Fruit fly (Drosophila melanogaster) whole organism, embryonic: ENCODE results near the gene Qsox2.
A peak's percentile ranks its signal among the peaks of the same experiment; 100 is the strongest.

Source experiments
- Awh ChIP-seq: fragments of 200-800 bp; sonication (Bioruptor generic); IDR thresholded peaks from 2 replicates; pipeline ENCODE4, ENCODE4 v1.3.6; 2022; ENCODE audit warnings: missing biosample characterization, missing genetic modification characterization
- CG10147 ChIP-seq: fragments of 200-800 bp; sonication (Bioruptor generic); optimal IDR thresholded peaks from 2 replicates; lab custom pipeline; 2019; ENCODE audit warnings: missing biosample characterization, mild to moderate bottlenecking, missing genetic modification characterization, moderate library complexity
- CG10431 ChIP-seq: fragments of 200-800 bp; sonication (Bioruptor generic); optimal IDR thresholded peaks from 3 replicates; lab custom pipeline; 2018; ENCODE audit warnings: missing biosample characterization, mild to moderate bottlenecking, missing genetic modification characterization
- CG11723 ChIP-seq: fragments of 200-800 bp; sonication (Bioruptor generic); optimal IDR thresholded peaks from 2 replicates; lab custom pipeline; 2017; ENCODE audit warnings: missing biosample characterization, mild to moderate bottlenecking, missing genetic modification characterization
- CG13287 ChIP-seq: fragments of 200-800 bp; sonication (Bioruptor generic); IDR thresholded peaks from 2 replicates; pipeline ENCODE4 v1.3.6; 2022; ENCODE audit warnings: missing biosample characterization, missing genetic modification characterization; ENCODE audit not compliant: partially characterized antibody
- CG14441 ChIP-seq: fragments of 200-800 bp; sonication (Bioruptor generic); IDR thresholded peaks from 2 replicates; pipeline ENCODE4 v1.3.6; 2022; ENCODE audit warnings: missing biosample characterization, missing genetic modification characterization
- CG14965 ChIP-seq: fragments of 200-800 bp; sonication (Bioruptor generic); optimal IDR thresholded peaks from 2 replicates; lab custom pipeline; 2016; ENCODE audit warnings: missing biosample characterization, missing genetic modification characterization, borderline replicate concordance
- CG15514 ChIP-seq: fragments of 200-800 bp; sonication (Bioruptor generic); optimal IDR thresholded peaks from 3 replicates; lab custom pipeline; 2017; ENCODE audit warnings: missing biosample characterization, missing genetic modification characterization, mild to moderate bottlenecking, moderate library complexity, missing genetic modification reagents
- CG15696 ChIP-seq: fragments of 200-800 bp; sonication (Bioruptor generic); optimal IDR thresholded peaks from 2 replicates; lab custom pipeline; 2019; ENCODE audit warnings: missing biosample characterization, mild to moderate bottlenecking, missing genetic modification characterization, moderate library complexity
- CG16863 ChIP-seq: fragments of 200-800 bp; sonication (Bioruptor generic); optimal IDR thresholded peaks from 3 replicates; lab custom pipeline; 2016; ENCODE audit warnings: missing biosample characterization, missing genetic modification characterization
- CG18262 ChIP-seq: fragments of 200-800 bp; optimal IDR thresholded peaks from 3 replicates; lab custom pipeline; 2019; ENCODE audit warnings: missing biosample characterization, mild to moderate bottlenecking, missing genetic modification characterization, moderate library complexity
- CG3847 ChIP-seq: fragments of 200-800 bp; sonication (Bioruptor generic); IDR thresholded peaks from 2 replicates; pipeline ENCODE4 v1.3.6; 2022; ENCODE audit warnings: missing biosample characterization, missing genetic modification characterization
- CG4282 ChIP-seq: fragments of 200-800 bp; sonication (Bioruptor generic); optimal IDR thresholded peaks from 2 replicates; lab custom pipeline; 2016; ENCODE audit warnings: missing biosample characterization, missing genetic modification characterization
- CG4328 ChIP-seq: fragments of 200-800 bp; sonication (Bioruptor generic); optimal IDR thresholded peaks from 3 replicates; lab custom pipeline; 2017; ENCODE audit warnings: missing biosample characterization, missing genetic modification reagents, missing genetic modification characterization
- CG4360 ChIP-seq: fragments of 200-800 bp; sonication (Bioruptor generic); IDR thresholded peaks from 2 replicates; pipeline ENCODE4 v1.3.6; 2022; ENCODE audit warnings: missing biosample characterization, missing genetic modification characterization
- CG7987 ChIP-seq: fragments of 200-800 bp; sonication (Bioruptor generic); optimal IDR thresholded peaks from 2 replicates; lab custom pipeline; 2018; ENCODE audit warnings: missing biosample characterization, mild to moderate bottlenecking, missing genetic modification characterization, moderate library complexity
- CoRest ChIP-seq: fragments of 200-800 bp; sonication (Bioruptor generic); optimal IDR thresholded peaks from 3 replicates; lab custom pipeline; 2018; ENCODE audit warnings: missing biosample characterization, mild to moderate bottlenecking, missing genetic modification characterization, moderate library complexity
- Drgx ChIP-seq: fragments of 200-800 bp; sonication (Bioruptor generic); IDR thresholded peaks from 2 replicates; pipeline ENCODE4 v1.3.6; 2022; ENCODE audit warnings: missing biosample characterization, missing genetic modification characterization
- HLH3B ChIP-seq: fragments of 200-800 bp; sonication (Bioruptor generic); IDR thresholded peaks from 2 replicates; pipeline ENCODE4 v1.3.6; 2022; ENCODE audit warnings: missing biosample characterization, missing genetic modification characterization
- HLH4C ChIP-seq: fragments of 200-800 bp; sonication (Bioruptor generic); IDR thresholded peaks from 3 replicates; pipeline ENCODE4 v1.3.6; 2022; ENCODE audit warnings: missing biosample characterization, missing genetic modification characterization; ENCODE audit not compliant: partially characterized antibody
- HmgD ChIP-seq: fragments of 200-800 bp; sonication (Bioruptor generic); optimal IDR thresholded peaks from 3 replicates; lab custom pipeline; 2016; ENCODE audit warnings: missing biosample characterization, missing genetic modification characterization
- Myb ChIP-seq: fragments of 200-800 bp; sonication (Bioruptor generic); optimal IDR thresholded peaks from 2 replicates; lab custom pipeline; 2016; ENCODE audit warnings: missing biosample characterization, missing genetic modification characterization
- Nf-YB ChIP-seq: fragments of 200-800 bp; sonication (Bioruptor generic); optimal IDR thresholded peaks from 3 replicates; lab custom pipeline; 2019; ENCODE audit warnings: missing biosample characterization, mild to moderate bottlenecking, missing genetic modification characterization, moderate library complexity
- Oli ChIP-seq: fragments of 200-800 bp; sonication (Bioruptor generic); optimal IDR thresholded peaks from 2 replicates; lab custom pipeline; 2018; ENCODE audit warnings: missing biosample characterization, mild to moderate bottlenecking, missing genetic modification characterization, moderate library complexity
- Poxn ChIP-seq: fragments of 200-800 bp; sonication (Bioruptor generic); IDR thresholded peaks from 2 replicates; pipeline ENCODE4 v1.3.6; 2022; ENCODE audit warnings: missing biosample characterization, missing genetic modification characterization
- Rx ChIP-seq: fragments of 200-800 bp; sonication (Bioruptor generic); IDR thresholded peaks from 2 replicates; pipeline ENCODE4 v1.3.6; 2022; ENCODE audit warnings: missing biosample characterization, missing genetic modification characterization
- Side ChIP-seq: fragments of 200-800 bp; sonication (Bioruptor generic); optimal IDR thresholded peaks from 2 replicates; lab custom pipeline; 2016; ENCODE audit warnings: missing biosample characterization, missing genetic modification characterization
- Six4 ChIP-seq: fragments of 200-800 bp; sonication (Bioruptor generic); optimal IDR thresholded peaks from 2 replicates; lab custom pipeline; 2016; ENCODE audit warnings: missing biosample characterization, missing genetic modification characterization
- Ssrp ChIP-seq: fragments of 200-800 bp; sonication (Bioruptor generic); optimal IDR thresholded peaks from 2 replicates; lab custom pipeline; 2018; ENCODE audit warnings: missing biosample characterization, mild to moderate bottlenecking, missing genetic modification characterization, moderate library complexity
- Tbp ChIP-seq: fragments of >200 bp; optimal IDR thresholded peaks from 2 replicates; lab custom pipeline; 2018; ENCODE audit warnings: missing biosample characterization, missing genetic modification characterization
- Vsx1 ChIP-seq: fragments of 200-800 bp; sonication (Bioruptor generic); optimal IDR thresholded peaks from 2 replicates; lab custom pipeline; 2017; ENCODE audit warnings: missing biosample characterization, mild to moderate bottlenecking, missing genetic modification characterization, missing genetic modification reagents
- aop ChIP-seq: fragments of 200-800 bp; sonication (Bioruptor generic); IDR thresholded peaks from 2 replicates; pipeline ENCODE4 v1.3.6; 2022; ENCODE audit warnings: missing biosample characterization, missing genetic modification characterization
- cg ChIP-seq: fragments of 200-800 bp; sonication (Bioruptor generic); optimal IDR thresholded peaks from 3 replicates; lab custom pipeline; 2019; ENCODE audit warnings: missing biosample characterization, mild to moderate bottlenecking, missing genetic modification characterization, moderate library complexity
- croc ChIP-seq: fragments of 200-800 bp; sonication (Bioruptor generic); conservative IDR thresholded peaks from 3 replicates; pipeline ENCODE4 v1.3.6; 2022; ENCODE audit warnings: missing biosample characterization, missing genetic modification characterization
- dimm ChIP-seq: fragments of 200-800 bp; sonication (Bioruptor generic); IDR thresholded peaks from 2 replicates; pipeline ENCODE4 v1.3.6; 2022; ENCODE audit warnings: missing biosample characterization, missing genetic modification characterization
- ems ChIP-seq: fragments of 200-800 bp; sonication (Bioruptor generic); optimal IDR thresholded peaks from 3 replicates; lab custom pipeline; 2016; ENCODE audit warnings: missing biosample characterization, missing genetic modification characterization
- fd3F ChIP-seq: fragments of 200-800 bp; sonication (Bioruptor generic); optimal IDR thresholded peaks from 2 replicates; lab custom pipeline; 2018; ENCODE audit warnings: missing biosample characterization, mild to moderate bottlenecking, missing genetic modification characterization, moderate library complexity
- gcm2 ChIP-seq: fragments of 200-800 bp; sonication (Bioruptor generic); optimal IDR thresholded peaks from 2 replicates; lab custom pipeline; 2016; ENCODE audit warnings: missing biosample characterization, missing genetic modification characterization
- hb ChIP-seq: fragments of 200-800 bp; sonication (Bioruptor generic); IDR thresholded peaks from 3 replicates; pipeline ENCODE4 v1.3.6; 2022; ENCODE audit warnings: missing biosample characterization, missing genetic modification characterization; ENCODE audit not compliant: partially characterized antibody
- insv ChIP-seq, 2 experiments: fragments of 200-800 bp; sonication (Bioruptor generic); optimal IDR thresholded peaks; 3 replicates each; lab custom pipeline; 2016 to 2018; ENCODE audit warnings: missing biosample characterization in 2 of 2, missing genetic modification characterization in 2 of 2
- maf-S ChIP-seq: fragments of 200-800 bp; sonication (Bioruptor generic); optimal IDR thresholded peaks from 2 replicates; lab custom pipeline; 2016; ENCODE audit warnings: missing biosample characterization, missing genetic modification characterization
- nerfin-2 ChIP-seq: fragments of 200-800 bp; sonication (Bioruptor generic); IDR thresholded peaks from 2 replicates; pipeline ENCODE4 v1.3.6; 2022; ENCODE audit warnings: missing biosample characterization, missing genetic modification characterization; ENCODE audit not compliant: partially characterized antibody
- seq ChIP-seq: fragments of 200-800 bp; sonication (Bioruptor generic); IDR thresholded peaks from 2 replicates; pipeline ENCODE4 v1.3.6; 2022; ENCODE audit warnings: missing biosample characterization, missing genetic modification characterization
- sim ChIP-seq: fragments of 200-800 bp; sonication (Bioruptor generic); IDR thresholded peaks from 2 replicates; pipeline ENCODE4 v1.3.6; 2022; ENCODE audit warnings: missing biosample characterization, missing genetic modification characterization
- slbo ChIP-seq: fragments of 200-800 bp; sonication (Bioruptor generic); IDR thresholded peaks from 2 replicates; pipeline ENCODE4 v1.3.6; 2022; ENCODE audit warnings: missing biosample characterization, missing genetic modification characterization
- slou ChIP-seq: fragments of 200-800 bp; sonication (Bioruptor generic); optimal IDR thresholded peaks from 3 replicates; lab custom pipeline; 2016; ENCODE audit warnings: missing biosample characterization, missing genetic modification characterization
- so ChIP-seq: fragments of 200-800 bp; sonication (Bioruptor generic); IDR thresholded peaks from 3 replicates; pipeline ENCODE4 v1.3.6; 2022; ENCODE audit warnings: missing biosample characterization, missing genetic modification characterization
- ssp ChIP-seq: fragments of 200-800 bp; sonication (Bioruptor generic); IDR thresholded peaks from 2 replicates; pipeline ENCODE4 v1.3.6; 2022; ENCODE audit warnings: missing biosample characterization, missing genetic modification characterization
- tio ChIP-seq: fragments of 200-800 bp; sonication (Bioruptor generic); optimal IDR thresholded peaks from 2 replicates; lab custom pipeline; 2017; ENCODE audit warnings: missing biosample characterization, missing genetic modification characterization, inconsistent platforms
- toy ChIP-seq: fragments of 200-800 bp; sonication (Bioruptor generic); IDR thresholded peaks from 2 replicates; pipeline ENCODE4 v1.3.6; 2022; ENCODE audit warnings: missing biosample characterization, missing genetic modification characterization
- tx ChIP-seq: fragments of 200-800 bp; sonication (Bioruptor generic); optimal IDR thresholded peaks from 2 replicates; lab custom pipeline; 2016; ENCODE audit warnings: missing biosample characterization, missing genetic modification characterization

Gene Qsox2

dm6 chr3R:21887588-21888007, 25.9 kb upstream of the Qsox2 start (continued):
- TF ChIP-seq cg (GFP tag; lab: Kevin White, UChicago), result no peak
- TF ChIP-seq CG3847 (GFP tag; lab: Robert Waterston, UW), result no peak
- peak; percentile 35; the same call in 1 of the 3 replicates for TF ChIP-seq croc
- peak; percentile 79 for TF ChIP-seq CG18262 (tag; lab: Kevin White, UChicago)
- no peak for TF ChIP-seq Nf-YB (GFP tag; lab: Kevin White, UChicago)
- no peak for TF ChIP-seq CG4282
- no peak for TF ChIP-seq aop
- TF ChIP-seq CG4328 (GFP tag; lab: Kevin White, UChicago), result no peak
- TF ChIP-seq CG7987 (GFP tag; lab: Kevin White, UChicago), result no peak
- TF ChIP-seq so (GFP tag; lab: Robert Waterston, UW), result no peak
- TF ChIP-seq CG16863 (GFP tag; lab: Kevin White, UChicago), result peak; percentile 12
- TF ChIP-seq nerfin-2 (GFP tag; lab: Robert Waterston, UW), result no peak
- TF ChIP-seq Vsx1 (GFP tag; lab: Kevin White, UChicago), result no peak
- no peak for TF ChIP-seq insv (GFP tag; optimal IDR thresholded peaks at IDR 0.05; lab: Kevin White, UChicago)
- no peak for TF ChIP-seq CG10147
- no peak for TF ChIP-seq Poxn (GFP tag; lab: Robert Waterston, UW)
- TF ChIP-seq CG10431, result no peak
- TF ChIP-seq hb (GFP tag; lab: Robert Waterston, UW), result no peak
- TF ChIP-seq Oli (tag; lab: Kevin White, UChicago), result peak; percentile 28
- no peak for TF ChIP-seq maf-S (GFP tag; lab: Kevin White, UChicago)
- no peak for TF ChIP-seq CG15696
- TF ChIP-seq Tbp (GFP tag; lab: Kevin White, UChicago), result no peak
- TF ChIP-seq CG15514, result no peak
- TF ChIP-seq fd3F (GFP tag; lab: Kevin White, UChicago), result no peak
- no peak for TF ChIP-seq seq (GFP tag; lab: Robert Waterston, UW)
- peak; percentile 46; the same call in 1 of the 2 replicates for TF ChIP-seq Rx (GFP tag; lab: Robert Waterston, UW)
- no peak for TF ChIP-seq CG13287 (GFP tag; lab: Robert Waterston, UW)
- peak; percentile 15 for TF ChIP-seq Ssrp (tag; lab: Kevin White, UChicago)
- peak; percentile 42; the same call in 1 of the 2 replicates for TF ChIP-seq HLH3B (GFP tag; lab: Robert Waterston, UW)
- peak; percentile 14 for TF ChIP-seq slou (GFP tag; lab: Kevin White, UChicago)
- peak; percentile 53; the same call in 1 of the 2 replicates for TF ChIP-seq Drgx (GFP tag; lab: Robert Waterston, UW)
- TF ChIP-seq ems (GFP tag; lab: Kevin White, UChicago), result peak; percentile 16
- no peak for TF ChIP-seq CG14965 (GFP tag; lab: Kevin White, UChicago)
- no peak for TF ChIP-seq HmgD (GFP tag; lab: Kevin White, UChicago)
- TF ChIP-seq CG4360, result no peak
- TF ChIP-seq slbo, result peak; percentile 55
- TF ChIP-seq Awh (GFP tag; lab: Robert Waterston, UW), result 0 out of 2 replicates have a peak, but pooled peaks have one; percentile 43
- TF ChIP-seq HLH4C, result no peak
- TF ChIP-seq CoRest (tag; lab: Kevin White, UChicago), result peak; percentile 45
- no peak for TF ChIP-seq toy (GFP tag; lab: Robert Waterston, UW)
- no peak for TF ChIP-seq Side (GFP tag; lab: Kevin White, UChicago)
- peak; percentile 34; the same call in 1 of the 2 replicates for TF ChIP-seq ssp (GFP tag; lab: Robert Waterston, UW)
- no peak for TF ChIP-seq tio (GFP tag; lab: Kevin White, UChicago)
- no peak for TF ChIP-seq Myb (GFP tag; lab: Kevin White, UChicago)
- TF ChIP-seq Six4, result no peak
- TF ChIP-seq CG11723 (GFP tag; lab: Kevin White, UChicago), result no peak
- TF ChIP-seq gcm2 (GFP tag; lab: Kevin White, UChicago), result no peak
- TF ChIP-seq CG14441, result peak; percentile 47
- TF ChIP-seq dimm (GFP tag; lab: Robert Waterston, UW), result no peak
- 0 out of 2 replicates have a peak, but pooled peaks have one; percentile 27 for TF ChIP-seq sim
- no peak for TF ChIP-seq tx (GFP tag; lab: Kevin White, UChicago)
